Worm (Caenorhabditis elegans): ENCODE measurements around the gene rab-35.

Gene rab-35

DNA sequence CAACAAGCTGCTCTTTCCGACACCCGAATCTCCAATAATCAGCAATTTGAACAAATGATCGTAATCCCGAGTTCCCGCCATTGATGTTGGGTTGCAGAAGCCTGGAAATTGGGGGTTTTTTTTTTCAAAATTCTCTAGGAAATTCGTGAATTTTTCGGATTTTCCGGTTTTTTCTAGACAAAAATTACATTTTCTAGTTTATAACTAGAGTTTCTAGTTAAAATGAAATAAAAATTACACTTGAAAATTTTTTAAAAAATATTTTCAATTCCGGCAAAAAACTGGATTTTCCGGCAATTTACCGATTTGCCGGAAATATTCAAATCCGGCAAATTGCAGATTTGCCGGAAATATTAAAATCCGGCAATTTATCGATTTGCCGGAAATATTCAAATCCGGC is at the start of gene rab-35:
rab-35 (minus strand) TSS at position 101 of the 400 bp plus-strand sequence.
- TF ChIP-seq lin-29 (GFP tag; IDR thresholded peaks at IDR 0.05) (no peak), ceh-82 (tag; optimal IDR thresholded peaks at IDR 0.05) (no peak), attf-4 (tag; optimal IDR thresholded peaks at IDR 0.05) (no peak), zfp-3 (GFP tag; conservative IDR thresholded peaks at IDR 0.05) (no peak), nhr-102 (tag; optimal IDR thresholded peaks at IDR 0.05) (no peak)

- TF ChIP-seq dmd-8 (GFP tag; IDR thresholded peaks at IDR 0.05) (no peak), unc-62 (GFP tag; optimal IDR thresholded peaks at IDR 0.05 in 1 of 2) (peak in 1 of 2 experiments; percentile 36), unc-62 (tag; optimal IDR thresholded peaks at IDR 0.05) (no peak)
Measured at ce11 chrIII:11360156-11360555, 48.8 kb upstream of the rab-35 start, which contains the start of gene T28D6.4. T28D6.4 (plus strand) TSS chrIII:11360456.

DNA sequence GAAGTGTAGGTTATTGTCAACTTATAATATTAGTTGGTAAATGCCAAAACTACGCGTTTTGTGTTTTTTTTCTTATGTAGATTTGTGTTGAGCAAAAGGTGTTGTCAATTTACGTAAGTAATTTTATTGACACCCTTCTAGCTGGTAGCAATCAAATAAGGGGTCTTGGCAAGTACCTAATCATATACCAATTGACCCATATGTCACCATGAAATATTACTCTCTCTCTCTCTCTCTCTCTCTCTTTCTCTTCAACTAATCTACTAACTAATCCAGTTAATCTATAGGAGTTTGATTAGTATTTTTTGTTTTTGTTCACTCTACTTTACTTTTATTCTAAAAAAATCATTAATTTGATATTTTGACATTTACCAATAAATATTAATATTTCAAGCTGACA is 48.1 kb upstream of the rab-35 start:
- TF ChIP-seq lin-13 (GFP tag; optimal IDR thresholded peaks at IDR 0.05) (no peak), nhr-111 (GFP tag; optimal IDR thresholded peaks at IDR 0.05) (no peak), zfp-2 (tag; optimal IDR thresholded peaks at IDR 0.05) (no peak), lin-38 (GFP tag; IDR thresholded peaks at IDR 0.05) (no peak), nhr-25 (tag; optimal IDR thresholded peaks at IDR 0.05; ENCODE audit: borderline replicate concordance, insufficient read depth) (no peak)

- TF ChIP-seq fkh-10 (GFP tag; optimal IDR thresholded peaks at IDR 0.05) = no peak
- TF ChIP-seq zfp-2 (tag; optimal IDR thresholded peaks at IDR 0.05) = no peak
- no peak for TF ChIP-seq hlh-11 (tag; optimal IDR thresholded peaks at IDR 0.05)
- TF ChIP-seq ctbp-1 (GFP tag; IDR thresholded peaks at IDR 0.05) = no peak
- TF ChIP-seq lin-13 (GFP tag; optimal IDR thresholded peaks at IDR 0.05) = no peak
- no peak for TF ChIP-seq mxl-3 (GFP tag; optimal IDR thresholded peaks at IDR 0.05)
- TF ChIP-seq lin-1 (GFP tag; IDR thresholded peaks at IDR 0.05) = no peak
- no peak for TF ChIP-seq ama-1 (optimal IDR thresholded peaks at IDR 0.05)
- TF ChIP-seq skn-1 (tag; optimal IDR thresholded peaks at IDR 0.05) = no peak
- TF ChIP-seq F26F4.8 (GFP tag; conservative IDR thresholded peaks at IDR 0.05) = no peak
- TF ChIP-seq tag-97 (GFP tag; IDR thresholded peaks at IDR 0.05) = no peak
Measured at ce11 chrIII:11358273-11358672, 46.9 kb upstream of the rab-35 start.

ce11 chrIII:11357418-11357817 is 46.1 kb upstream of the rab-35 start:
- TF ChIP-seq nhr-48 (tag; optimal IDR thresholded peaks at IDR 0.05) (no peak), zfp-3 (GFP tag; conservative IDR thresholded peaks at IDR 0.05) (no peak), lin-39 (tag; optimal IDR thresholded peaks at IDR 0.05) (no peak), ztf-7 (tag; optimal IDR thresholded peaks at IDR 0.05) (no peak), pqm-1 (tag; optimal IDR thresholded peaks at IDR 0.05) (peak; percentile 65), nhr-76 (tag; optimal IDR thresholded peaks at IDR 0.05) (no peak), mxl-3 (GFP tag; optimal IDR thresholded peaks at IDR 0.05) (peak; percentile 26), ces-1 (GFP tag; optimal IDR thresholded peaks at IDR 0.05) (no peak), nhr-28 (tag; optimal IDR thresholded peaks at IDR 0.05) (peak; percentile 16), hlh-11 (tag; optimal IDR thresholded peaks at IDR 0.05) (peak; percentile 42), jun-1 (tag; optimal IDR thresholded peaks at IDR 0.05) (no peak), D1046.2 (GFP tag; IDR thresholded peaks at IDR 0.05) (no peak), dve-1 (tag; optimal IDR thresholded peaks at IDR 0.05; ENCODE audit: insufficient read depth) (peak; percentile 50), lin-13 (GFP tag; optimal IDR thresholded peaks at IDR 0.05) (no peak), nhr-6 (tag; optimal IDR thresholded peaks at IDR 0.05) (no peak), mes-2 (tag; optimal IDR thresholded peaks at IDR 0.05; ENCODE audit: poor library complexity, severe bottlenecking) (peak; percentile 28), snpc-1.2 (GFP tag; IDR thresholded peaks at IDR 0.05) (no peak), ceh-82 (tag; optimal IDR thresholded peaks at IDR 0.05) (no peak)

Measured in whole organism, L4 larva.